Fruit fly (Drosophila melanogaster): ENCODE measurements around the gene gnu.

DNA sequence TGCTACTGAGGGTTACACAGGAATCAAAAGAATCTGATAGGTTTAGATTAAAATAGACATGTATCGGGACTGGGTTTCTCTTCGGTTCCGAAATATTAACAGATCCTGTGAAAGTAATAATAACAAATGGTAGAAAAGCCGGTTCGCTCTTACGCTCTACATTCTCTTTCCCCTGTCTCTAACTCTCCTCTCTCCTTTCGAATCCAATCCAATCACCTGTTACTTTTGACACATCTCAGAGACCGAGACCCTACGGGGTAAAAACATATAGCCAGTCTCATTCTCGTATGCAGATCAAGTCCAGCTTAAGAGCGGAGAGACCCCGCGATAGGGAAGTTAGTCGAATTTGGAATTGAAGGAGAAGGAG is 44.4 kb downstream of the gnu start:
- TF ChIP-seq Sin3A (optimal IDR thresholded peaks at IDR 0.05) (no peak), ttk (optimal IDR thresholded peaks at IDR 0.05) (no peak), h (optimal IDR thresholded peaks at IDR 0.05) (no peak), psq (optimal IDR thresholded peaks at IDR 0.05) (no peak), Myc (optimal IDR thresholded peaks at IDR 0.05) (no peak)

All from Kc167 (cell line).